Fruit fly (Drosophila melanogaster) whole organism, pupa: ENCODE results near the gene CG3457.

Experiments used
- CG10348 ChIP-seq: fragments of 200-800 bp; sonication (Bioruptor generic); IDR thresholded peaks from 2 replicates; pipeline ENCODE4 v1.3.6; 2022; ENCODE audit warnings: missing biosample characterization, missing genetic modification characterization
- CG12605 ChIP-seq: fragments of 200-800 bp; sonication (Bioruptor generic); IDR thresholded peaks from 2 replicates; pipeline ENCODE4 v1.3.6; 2022; ENCODE audit warnings: missing biosample characterization, missing genetic modification characterization
- CG13204 ChIP-seq: fragments of 200-800 bp; sonication (Bioruptor generic); optimal IDR thresholded peaks from 2 replicates; lab custom pipeline; 2018; ENCODE audit warnings: missing biosample characterization, mild to moderate bottlenecking, missing genetic modification characterization, moderate library complexity
- CG14655 ChIP-seq: fragments of 200-800 bp; sonication (Bioruptor generic); optimal IDR thresholded peaks from 3 replicates; lab custom pipeline; 2017; ENCODE audit warnings: mild to moderate bottlenecking, missing biosample characterization, missing genetic modification reagents, missing genetic modification characterization
- CG15710 ChIP-seq: fragments of 200-800 bp; sonication (Bioruptor generic); optimal IDR thresholded peaks from 2 replicates; lab custom pipeline; 2018; ENCODE audit warnings: missing biosample characterization, mild to moderate bottlenecking, missing genetic modification characterization, moderate library complexity
- CG17806 ChIP-seq: fragments of 200-800 bp; sonication (Bioruptor generic); optimal IDR thresholded peaks from 2 replicates; lab custom pipeline; 2018; ENCODE audit warnings: missing biosample characterization, mild to moderate bottlenecking, missing genetic modification characterization, moderate library complexity
- CG32121 ChIP-seq: fragments of 200-800 bp; sonication (Bioruptor generic); IDR thresholded peaks from 2 replicates; pipeline ENCODE4 v1.3.6; 2022; ENCODE audit warnings: missing biosample characterization, missing genetic modification characterization
- CG34367 ChIP-seq: fragments of 200-800 bp; sonication (Bioruptor generic); optimal IDR thresholded peaks from 2 replicates; lab custom pipeline; 2018; ENCODE audit warnings: missing biosample characterization, mild to moderate bottlenecking, missing genetic modification characterization
- CG4496 ChIP-seq: fragments of 200-800 bp; sonication (Bioruptor generic); IDR thresholded peaks from 3 replicates; pipeline ENCODE4 v1.3.6; 2022; ENCODE audit warnings: missing biosample characterization, missing genetic modification characterization
- CG8159 ChIP-seq: fragments of 200-800 bp; sonication (Bioruptor generic); optimal IDR thresholded peaks from 3 replicates; lab custom pipeline; 2018; ENCODE audit warnings: missing biosample characterization, mild to moderate bottlenecking, missing genetic modification characterization, moderate library complexity
- CG8301 ChIP-seq: fragments of 200-800 bp; sonication (Bioruptor generic); optimal IDR thresholded peaks from 2 replicates; lab custom pipeline; 2018; ENCODE audit warnings: missing biosample characterization, mild to moderate bottlenecking, missing genetic modification characterization
- CG9948 ChIP-seq: fragments of 200-800 bp; sonication (Bioruptor generic); optimal IDR thresholded peaks from 2 replicates; lab custom pipeline; 2018; ENCODE audit warnings: missing biosample characterization, mild to moderate bottlenecking, missing genetic modification characterization, moderate library complexity
- D1 ChIP-seq: fragments of 200-800 bp; sonication (Bioruptor generic); optimal IDR thresholded peaks from 2 replicates; lab custom pipeline; 2018; ENCODE audit warnings: missing biosample characterization, mild to moderate bottlenecking, missing genetic modification characterization, moderate library complexity
- EcR ChIP-seq: fragments of 200-800 bp; sonication (Bioruptor generic); optimal IDR thresholded peaks from 3 replicates; lab custom pipeline; 2019; ENCODE audit warnings: missing biosample characterization, missing genetic modification characterization, mild to moderate bottlenecking, moderate library complexity, missing genetic modification reagents
- Ets98B ChIP-seq: fragments of 200-800 bp; sonication (Bioruptor generic); IDR thresholded peaks from 2 replicates; pipeline ENCODE4 v1.3.6; 2022; ENCODE audit warnings: missing biosample characterization, missing genetic modification characterization
- Pif1A ChIP-seq: fragments of 200-800 bp; sonication (Bioruptor generic); optimal IDR thresholded peaks from 3 replicates; lab custom pipeline; 2016; ENCODE audit warnings: missing biosample characterization, missing genetic modification characterization
- Pif1B ChIP-seq: fragments of 200-800 bp; sonication (Bioruptor generic); optimal IDR thresholded peaks from 3 replicates; lab custom pipeline; 2016; ENCODE audit warnings: missing biosample characterization, missing genetic modification characterization
- Snoo ChIP-seq: fragments of 200-800 bp; sonication (Bioruptor generic); optimal IDR thresholded peaks from 3 replicates; lab custom pipeline; 2017; ENCODE audit warnings: missing biosample characterization, mild to moderate bottlenecking, missing genetic modification characterization, inconsistent platforms
- fd96Ca ChIP-seq: fragments of 200-800 bp; sonication (Bioruptor generic); IDR thresholded peaks from 3 replicates; pipeline ENCODE4 v1.3.6; 2022; ENCODE audit warnings: missing biosample characterization, missing genetic modification characterization
- gl ChIP-seq: fragments of 200-800 bp; sonication (Bioruptor generic); optimal IDR thresholded peaks from 2 replicates; lab custom pipeline; 2018; ENCODE audit warnings: missing biosample characterization, mild to moderate bottlenecking, missing genetic modification characterization
- rn ChIP-seq: fragments of 200-800 bp; sonication (Bioruptor generic); IDR thresholded peaks from 2 replicates; pipeline ENCODE4 v1.3.6; 2022; ENCODE audit warnings: missing biosample characterization, missing genetic modification characterization

Gene CG3457

dm6 chrX:2162130-2162907 is 25.3 kb upstream of the CG3457 start, which contains the start of the genes Cyp4d1 and CG3630:
Cyp4d1 (minus strand) TSS chrX:2162180.
CG3630 (plus strand) TSS chrX:2162196.
- TF ChIP-seq CG32121 (GFP tag; lab: Robert Waterston, UW) = no peak
- TF ChIP-seq CG4496 (GFP tag; lab: Robert Waterston, UW) = no peak
- no peak for TF ChIP-seq EcR
- no peak for TF ChIP-seq gl (tag; lab: Kevin White, UChicago)

- TF ChIP-seq CG15710 (tag; lab: Kevin White, UChicago) (no peak), CG8159 (no peak), CG12605 (GFP tag; lab: Robert Waterston, UW) (no peak), CG4496 (GFP tag; lab: Robert Waterston, UW) (no peak), EcR (no peak), CG34367 (tag; lab: Kevin White, UChicago) (no peak), CG32121 (GFP tag; lab: Robert Waterston, UW) (no peak), rn (GFP tag; lab: Robert Waterston, UW) (no peak), fd96Ca (GFP tag; lab: Robert Waterston, UW) (no peak), CG13204 (no peak), Ets98B (GFP tag; lab: Robert Waterston, UW) (no peak), Snoo (tag; lab: Kevin White, UChicago) (no peak), CG9948 (tag; lab: Kevin White, UChicago) (no peak), D1 (tag; lab: Kevin White, UChicago) (no peak), Pif1B (GFP tag; lab: Kevin White, UChicago) (no peak), CG14655 (no peak), CG17806 (tag; lab: Kevin White, UChicago) (no peak), gl (tag; lab: Kevin White, UChicago) (no peak), Pif1A (no peak), CG8301 (tag; lab: Kevin White, UChicago) (no peak)
These were observed 24.3 kb upstream of the CG3457 start for dm6 chrX:2163358-2163757.

dm6 chrX:2165394-2165793 is 22.2 kb upstream of the CG3457 start:
- TF ChIP-seq CG12605 (GFP tag; lab: Robert Waterston, UW) (0 out of 2 replicates have a peak, but pooled peaks have one; percentile 15), Ets98B (GFP tag; lab: Robert Waterston, UW) (peak; percentile 81), Pif1A (no peak), CG32121 (GFP tag; lab: Robert Waterston, UW) (peak; percentile 82), fd96Ca (GFP tag; lab: Robert Waterston, UW) (peak; percentile 80), CG4496 (GFP tag; lab: Robert Waterston, UW) (peak; percentile 79), Snoo (tag; lab: Kevin White, UChicago) (no peak), CG10348 (GFP tag; lab: Robert Waterston, UW) (peak; percentile 36; the same call in 1 of the 2 replicates), CG8159 (no peak), CG13204 (no peak), CG34367 (tag; lab: Kevin White, UChicago) (no peak), gl (tag; lab: Kevin White, UChicago) (no peak), D1 (tag; lab: Kevin White, UChicago) (no peak), Pif1B (GFP tag; lab: Kevin White, UChicago) (no peak), CG8301 (tag; lab: Kevin White, UChicago) (peak; percentile 16), CG15710 (tag; lab: Kevin White, UChicago) (no peak)

DNA sequence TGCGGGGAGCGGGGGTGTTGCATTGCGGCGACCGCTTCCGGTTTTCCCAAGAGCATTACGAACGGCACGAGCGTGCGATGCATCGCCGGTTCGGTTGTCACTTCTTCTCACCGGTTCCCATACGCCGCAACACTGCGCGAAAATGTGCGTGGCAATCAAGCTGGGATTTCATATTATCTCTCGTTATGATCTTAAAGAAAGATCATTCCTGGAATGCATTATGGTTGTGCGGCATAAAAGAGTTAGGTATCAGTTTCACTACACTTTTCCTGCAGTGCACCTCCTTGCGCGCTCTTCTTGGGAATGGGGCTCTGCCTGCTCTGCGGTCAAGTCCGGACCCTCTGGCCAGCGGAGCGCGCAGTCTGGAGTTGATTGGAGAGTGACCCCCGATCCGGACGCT is 21.5 kb upstream of the CG3457 start:
- TF ChIP-seq CG15710 (tag; lab: Kevin White, UChicago) (no peak), D1 (tag; lab: Kevin White, UChicago) (no peak), CG17806 (tag; lab: Kevin White, UChicago) (no peak), Pif1A (no peak), rn (GFP tag; lab: Robert Waterston, UW) (peak; percentile 49; the same call in 1 of the 2 replicates), CG8159 (no peak), Ets98B (GFP tag; lab: Robert Waterston, UW) (peak; percentile 85), CG14655 (no peak), CG34367 (tag; lab: Kevin White, UChicago) (no peak), Pif1B (GFP tag; lab: Kevin White, UChicago) (no peak), CG32121 (GFP tag; lab: Robert Waterston, UW) (peak; percentile 69), CG12605 (GFP tag; lab: Robert Waterston, UW) (peak; percentile 64), CG8301 (tag; lab: Kevin White, UChicago) (peak; percentile 80), CG9948 (tag; lab: Kevin White, UChicago) (no peak), CG10348 (GFP tag; lab: Robert Waterston, UW) (0 out of 2 replicates have a peak, but pooled peaks have one; percentile 47), Snoo (tag; lab: Kevin White, UChicago) (no peak), CG13204 (no peak), CG4496 (GFP tag; lab: Robert Waterston, UW) (peak; percentile 90), EcR (no peak), fd96Ca (GFP tag; lab: Robert Waterston, UW) (peak; percentile 87), gl (tag; lab: Kevin White, UChicago) (no peak)

DNA sequence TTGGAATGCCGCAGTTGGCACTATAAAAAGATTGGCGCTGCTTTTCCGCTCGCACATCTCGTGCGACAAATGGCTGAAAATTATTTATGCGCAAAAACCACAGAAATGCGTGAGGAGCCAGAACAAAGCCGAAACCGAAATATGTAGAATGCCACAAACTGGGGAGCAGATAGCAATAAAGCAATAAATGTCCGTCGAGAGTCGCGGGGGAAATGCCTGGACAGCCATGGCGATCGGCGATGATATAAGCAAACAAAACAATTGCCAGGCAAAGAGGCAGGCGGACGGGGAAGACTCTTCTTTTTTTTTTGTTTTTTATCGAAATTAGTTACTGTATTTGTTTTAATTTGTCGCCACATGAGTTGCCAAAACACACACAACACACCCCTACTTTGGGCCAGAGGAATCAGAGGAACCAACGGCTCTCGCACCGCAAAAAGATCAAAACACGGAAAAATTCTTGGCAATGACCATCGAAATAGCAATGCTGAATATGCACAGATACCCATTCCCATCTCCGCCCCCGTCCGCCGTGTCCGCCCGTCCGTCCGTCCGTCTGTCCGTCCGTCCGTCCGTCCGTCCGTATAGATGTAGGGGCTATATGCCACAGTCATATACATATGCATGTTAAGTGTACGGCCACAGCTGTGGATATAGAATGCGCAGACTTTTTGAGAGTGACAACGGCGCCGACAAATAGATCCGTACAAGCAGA is 19.0 kb upstream of the CG3457 start:
- TF ChIP-seq rn (GFP tag; lab: Robert Waterston, UW) = no peak
- no peak for TF ChIP-seq CG13204
- peak; percentile 62 for TF ChIP-seq CG32121 (GFP tag; lab: Robert Waterston, UW)
- no peak for TF ChIP-seq CG14655
- no peak for TF ChIP-seq Ets98B (GFP tag; lab: Robert Waterston, UW)
